Fruit fly (Drosophila melanogaster): Measurements from ENCODE around the gene Gr5a.

DNA sequence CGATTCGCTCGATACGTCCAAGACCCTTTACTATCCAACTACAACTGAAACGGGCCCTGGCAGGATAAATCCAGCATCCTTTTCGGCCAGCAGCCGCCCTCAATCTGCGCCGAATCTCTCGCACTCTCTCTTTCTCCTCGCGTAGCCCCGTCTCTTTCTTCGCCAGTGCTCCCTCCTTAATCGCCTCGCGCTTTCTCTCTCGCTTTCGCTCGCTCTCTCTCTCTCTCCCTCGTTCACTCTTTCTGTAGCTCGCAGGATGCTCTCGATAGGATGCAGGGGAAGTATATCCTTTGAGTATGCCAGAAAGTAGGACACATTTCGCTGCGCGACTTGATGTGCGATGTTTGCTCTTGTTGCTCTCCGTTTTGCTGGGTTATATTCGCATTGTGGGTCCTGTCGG lies 42.9 kb upstream of the Gr5a start:
- TF ChIP-seq CG8478 (optimal IDR thresholded peaks at IDR 0.05) (no peak), CTCF (optimal IDR thresholded peaks at IDR 0.05) (no peak)

Data from S2 (cell line).